Worm (Caenorhabditis elegans) whole organism, dauer: ENCODE measurements around the gene str-20.

Experiments
- unc-62 ChIP-seq: sonication (generic microtip); optimal IDR thresholded peaks from 2 replicates; lab custom pipeline; 2017; ENCODE audit warnings: missing biosample characterization, missing genetic modification reagents, missing genetic modification characterization

str-20 gene

DNA sequence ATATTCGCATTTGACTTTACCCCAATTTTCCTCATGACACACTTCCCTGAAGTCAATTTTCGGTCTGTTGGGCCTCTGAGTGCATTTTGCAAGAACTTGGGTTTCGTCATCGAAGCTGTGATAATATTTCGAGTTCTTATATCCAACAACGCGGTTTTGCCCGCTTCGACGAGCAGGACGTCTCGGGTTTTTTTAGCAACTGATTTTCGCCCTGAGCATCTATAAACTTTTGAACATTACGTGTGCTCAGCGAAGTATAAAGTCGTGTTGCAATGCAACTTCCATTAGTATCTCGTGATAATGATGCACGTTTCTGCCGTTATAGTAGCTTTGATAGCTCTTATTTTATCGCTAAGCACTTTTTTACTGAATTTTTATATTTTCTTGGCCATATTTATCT is 23.7 kb downstream of the str-20 start, which contains the start of gene srbc-60:
Gene srbc-60 (plus strand): TSS at position 301 of the 400 bp plus-strand sequence.
- no peak for TF ChIP-seq unc-62 (GFP tag; lab: Kevin White, UChicago)

- TF ChIP-seq unc-62 (GFP tag; lab: Kevin White, UChicago): no peak
Observed at ce11 chrV:782432-782831, 26.2 kb downstream of the str-20 start, which contains the start of gene srab-16. Gene srab-16 (plus strand): TSS chrV:782732.

ce11 chrV:794092-794491 is 37.8 kb downstream of the str-20 start:
- no peak for TF ChIP-seq unc-62 (GFP tag; lab: Kevin White, UChicago)

ce11 chrV:797241-797640 is 41.0 kb downstream of the str-20 start:
- no peak for TF ChIP-seq unc-62 (GFP tag; lab: Kevin White, UChicago)

- no peak for TF ChIP-seq unc-62 (GFP tag; lab: Kevin White, UChicago)
Observed at ce11 chrV:800271-800670, 44.0 kb downstream of the str-20 start.

DNA sequence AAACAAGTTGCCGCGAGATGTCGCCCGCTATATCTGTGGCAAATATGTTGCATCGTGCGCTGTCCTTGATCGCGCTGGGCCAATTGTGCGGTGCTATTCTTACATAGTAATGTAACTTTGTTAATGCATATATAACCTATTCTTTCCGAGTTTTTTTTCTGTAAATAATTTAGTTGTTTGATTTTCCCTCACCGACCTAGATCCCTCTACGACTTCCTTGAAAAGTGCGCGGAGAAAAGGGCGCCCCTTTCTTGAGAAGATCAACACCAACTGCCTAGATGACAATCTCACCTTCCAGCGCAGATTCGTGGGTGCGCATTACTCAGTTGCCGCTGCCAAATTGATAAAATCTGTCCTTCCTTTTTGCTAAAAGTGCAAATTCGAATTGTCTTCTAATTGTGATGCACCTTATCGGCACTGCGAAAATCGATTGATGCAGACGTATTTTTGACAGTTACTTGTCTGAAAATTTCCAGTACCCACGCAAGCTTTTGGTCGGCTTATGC is 45.3 kb downstream of the str-20 start:
- no peak for TF ChIP-seq unc-62 (GFP tag; lab: Kevin White, UChicago)

DNA sequence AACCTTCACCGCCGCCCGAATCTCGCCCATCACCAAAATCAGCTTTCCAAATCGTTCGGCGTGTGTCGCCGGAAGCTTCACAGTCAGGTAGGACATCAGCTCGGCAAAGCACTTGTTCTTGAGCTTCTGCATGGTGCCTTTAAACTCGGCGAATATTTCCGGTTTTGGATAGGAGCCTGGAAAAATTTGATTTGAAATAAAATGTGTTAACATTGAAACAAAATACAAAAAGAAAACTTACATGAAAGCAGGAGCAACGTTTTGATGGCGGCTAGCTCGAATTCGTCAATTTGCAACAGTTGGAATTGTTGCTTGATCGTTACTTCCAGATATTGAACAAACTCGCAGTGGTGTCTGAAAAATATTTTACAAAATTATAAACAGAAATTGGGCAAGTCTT is 46.5 kb downstream of the str-20 start:
- no peak for TF ChIP-seq unc-62 (GFP tag; lab: Kevin White, UChicago)

DNA sequence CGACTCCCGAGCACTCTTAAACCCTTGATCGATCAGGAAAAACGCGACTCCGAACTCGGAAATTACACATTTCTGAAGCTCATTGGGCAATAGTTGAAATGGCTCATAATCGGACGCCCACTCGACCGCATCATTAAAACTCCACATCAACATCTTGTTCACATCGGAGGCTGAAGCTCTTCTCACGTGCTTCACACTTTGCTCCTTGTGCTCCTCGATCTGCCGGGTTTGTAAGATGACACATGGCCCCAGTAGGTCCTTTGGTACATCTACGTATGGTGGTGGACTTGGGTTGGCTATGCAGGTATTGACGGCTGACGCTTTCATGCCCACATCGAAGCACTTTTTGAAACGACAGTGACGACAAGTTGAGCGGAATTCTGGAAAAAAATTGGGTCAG is 47.2 kb downstream of the str-20 start:
- TF ChIP-seq unc-62 (GFP tag; lab: Kevin White, UChicago): no peak

DNA sequence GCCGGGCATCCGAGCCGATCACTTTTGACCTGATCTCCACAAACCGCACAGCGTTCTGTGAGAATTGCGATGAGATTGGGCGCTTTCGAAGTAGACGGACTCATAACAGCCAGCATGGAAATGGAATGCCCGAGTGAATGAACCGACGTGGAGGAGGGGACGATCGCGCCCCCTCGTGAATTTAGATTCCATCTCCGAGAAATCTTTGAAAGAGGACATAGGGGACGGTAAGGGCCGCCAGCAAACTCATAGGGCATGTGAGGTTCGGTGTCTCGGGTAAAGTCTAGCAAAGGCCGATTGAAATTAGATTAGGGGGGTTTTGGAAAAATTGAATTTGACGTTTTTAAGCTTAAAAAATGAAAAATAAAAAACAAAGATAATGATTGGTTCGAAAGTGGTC is 48.2 kb downstream of the str-20 start, which contains the start of gene nhr-270:
Gene nhr-270 (minus strand): TSS at position 257 of the 400 bp plus-strand sequence.
- no peak for TF ChIP-seq unc-62 (GFP tag; lab: Kevin White, UChicago)
